Fruit fly (Drosophila melanogaster) S2 (cell line): ENCODE results near the gene sdk.

Experiments
- CG8478 ChIP-seq: fragments of >200 bp; optimal IDR thresholded peaks from 2 replicates; lab custom pipeline; 2018
- CTCF ChIP-seq, 2 experiments: fragments of >200 bp; optimal IDR thresholded peaks; 2 replicates each; lab custom pipeline; 2018

- no peak for TF ChIP-seq CTCF (optimal IDR thresholded peaks at IDR 0.05; lab: Kevin White, UChicago)
- TF ChIP-seq CG8478: no peak
Measured at dm6 chrX:692811-693764, 6.5 kb downstream of the sdk start.
